Fruit fly (Drosophila melanogaster): ENCODE measurements around the gene stck.

Gene stck

dm6 chr3R:8389636-8390035 is 32.9 kb downstream of the stck start:
- TF ChIP-seq pan (optimal IDR thresholded peaks at IDR 0.05) = no peak
- TF ChIP-seq EcR (GFP tag; optimal IDR thresholded peaks at IDR 0.05) = no peak
- no peak for TF ChIP-seq CG8478 (optimal IDR thresholded peaks at IDR 0.05)
- TF ChIP-seq Dll (optimal IDR thresholded peaks at IDR 0.05) = no peak
- no peak for TF ChIP-seq usp (GFP tag; optimal IDR thresholded peaks at IDR 0.05)
